Worm (Caenorhabditis elegans) whole organism, mixed stage, embryonic: ENCODE measurements around the gene D1054.9.

Experiments used
- lin-13 ChIP-seq: fragments of 150-350 bp; optimal IDR thresholded peaks from 2 replicates; lab custom pipeline; 2014; ENCODE audit warnings: missing biosample characterization, missing genetic modification characterization
- nhr-28 ChIP-seq: fragments of 150-350 bp; optimal IDR thresholded peaks from 2 replicates; lab custom pipeline; 2014; ENCODE audit warnings: missing biosample characterization, missing genetic modification characterization
- snpc-4 ChIP-seq: fragments of 150-350 bp; optimal IDR thresholded peaks from 2 replicates; lab custom pipeline; 2014; ENCODE audit warnings: missing biosample characterization, missing genetic modification characterization

DNA sequence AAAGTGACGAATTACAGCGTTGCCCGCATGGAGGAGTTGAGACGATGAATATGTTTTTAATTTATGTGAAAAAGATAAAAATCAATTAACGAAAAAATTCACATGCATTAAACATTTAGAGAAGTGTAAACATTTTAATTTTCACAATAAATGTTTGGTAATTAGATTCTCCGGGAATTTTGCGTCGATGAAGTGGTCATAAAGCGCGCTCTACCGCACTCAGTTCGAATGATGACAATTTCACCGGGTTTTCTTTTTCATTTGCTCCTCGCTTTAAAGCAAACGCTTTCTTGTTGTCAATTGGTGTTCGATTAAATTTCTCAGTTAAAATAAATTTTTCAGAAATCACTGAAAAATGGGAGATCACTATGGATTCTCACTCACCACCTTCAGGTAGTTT, 20.8 kb downstream of the D1054.9 start, which contains the start of the genes D1054.1 and pas-2:
- TF ChIP-seq lin-13 (tag; lab: Kevin White, UChicago) (no peak), snpc-4 (no peak), nhr-28 (tag; lab: Kevin White, UChicago) (no peak)
